Fruit fly (Drosophila melanogaster) whole organism, embryonic: ENCODE measurements around the gene Prp18.
A peak's percentile ranks its signal among the peaks of the same experiment; 100 is the strongest.

Source experiments
- Bdp1 ChIP-seq: fragments of 200-800 bp; sonication (Bioruptor generic); optimal IDR thresholded peaks from 3 replicates; lab custom pipeline; 2016; ENCODE audit warnings: missing biosample characterization, missing genetic modification characterization
- Blimp-1 ChIP-seq: fragments of 200-800 bp; sonication (Bioruptor generic); optimal IDR thresholded peaks from 3 replicates; lab custom pipeline; 2018; ENCODE audit warnings: missing biosample characterization, missing genetic modification characterization, mild to moderate bottlenecking, moderate library complexity, missing genetic modification reagents
- CG10274 ChIP-seq: fragments of 200-800 bp; sonication (Bioruptor generic); optimal IDR thresholded peaks from 3 replicates; lab custom pipeline; 2017; ENCODE audit warnings: missing biosample characterization, mild to moderate bottlenecking, missing genetic modification characterization
- CG10654 ChIP-seq: fragments of 200-800 bp; sonication (Bioruptor generic); optimal IDR thresholded peaks from 2 replicates; lab custom pipeline; 2016; ENCODE audit warnings: missing biosample characterization, missing genetic modification characterization
- CG12219 ChIP-seq: fragments of 200-800 bp; sonication (Bioruptor generic); optimal IDR thresholded peaks from 3 replicates; lab custom pipeline; 2018; ENCODE audit warnings: missing biosample characterization, mild to moderate bottlenecking, missing genetic modification characterization
- CG16779 ChIP-seq: fragments of 200-800 bp; sonication (Bioruptor generic); IDR thresholded peaks from 2 replicates; pipeline ENCODE4 v1.3.6; 2022; ENCODE audit warnings: missing biosample characterization, missing genetic modification characterization
- CG18619 ChIP-seq: fragments of 200-800 bp; sonication (Bioruptor generic); optimal IDR thresholded peaks from 3 replicates; lab custom pipeline; 2017; ENCODE audit warnings: missing biosample characterization, mild to moderate bottlenecking, missing genetic modification characterization
- CG3163 ChIP-seq: fragments of 200-800 bp; sonication (Bioruptor generic); optimal IDR thresholded peaks from 3 replicates; lab custom pipeline; 2016; ENCODE audit warnings: missing biosample characterization, missing genetic modification characterization
- CG3281 ChIP-seq: fragments of 200-800 bp; sonication (Bioruptor generic); optimal IDR thresholded peaks from 3 replicates; lab custom pipeline; 2017; ENCODE audit warnings: missing biosample characterization, mild to moderate bottlenecking, missing genetic modification characterization
- CG34422 ChIP-seq: fragments of 200-800 bp; sonication (Bioruptor generic); IDR thresholded peaks from 3 replicates; pipeline ENCODE4 v1.3.6; 2022; ENCODE audit warnings: missing biosample characterization, missing genetic modification characterization
- CG43689 ChIP-seq: fragments of 200-800 bp; sonication (Bioruptor generic); IDR thresholded peaks from 2 replicates; pipeline ENCODE4 v1.3.6; 2022; ENCODE audit warnings: missing biosample characterization, missing genetic modification characterization
- CG8388 ChIP-seq: fragments of 200-800 bp; sonication (Bioruptor generic); optimal IDR thresholded peaks from 2 replicates; lab custom pipeline; 2019; ENCODE audit warnings: missing biosample characterization, mild to moderate bottlenecking, missing genetic modification characterization, moderate library complexity
- CG9437 ChIP-seq: fragments of 200-800 bp; sonication (Bioruptor generic); optimal IDR thresholded peaks from 2 replicates; lab custom pipeline; 2018; ENCODE audit warnings: missing biosample characterization, mild to moderate bottlenecking, missing genetic modification characterization
- CTCF ChIP-seq: fragments of 200-800 bp; sonication (Bioruptor generic); optimal IDR thresholded peaks from 2 replicates; lab custom pipeline; 2017; ENCODE audit warnings: missing biosample characterization, mild to moderate bottlenecking, missing genetic modification characterization, moderate library complexity
- CoRest ChIP-seq: fragments of 200-800 bp; sonication (Bioruptor generic); optimal IDR thresholded peaks from 3 replicates; lab custom pipeline; 2018; ENCODE audit warnings: missing biosample characterization, mild to moderate bottlenecking, missing genetic modification characterization, moderate library complexity
- MESR4 ChIP-seq: fragments of 200-800 bp; sonication (Bioruptor generic); optimal IDR thresholded peaks from 2 replicates; lab custom pipeline; 2018; ENCODE audit warnings: missing biosample characterization, mild to moderate bottlenecking, missing genetic modification characterization, moderate library complexity
- Mad ChIP-seq: fragments of 200-800 bp; sonication (Bioruptor generic); optimal IDR thresholded peaks from 2 replicates; lab custom pipeline; 2016; ENCODE audit warnings: missing biosample characterization, missing genetic modification characterization
- Mes4 ChIP-seq: fragments of 200-800 bp; sonication (Bioruptor generic); optimal IDR thresholded peaks from 2 replicates; lab custom pipeline; 2016; ENCODE audit warnings: missing biosample characterization, missing genetic modification characterization
- NC2α ChIP-seq: fragments of 200-800 bp; sonication (Bioruptor generic); optimal IDR thresholded peaks from 2 replicates; lab custom pipeline; 2016; ENCODE audit warnings: missing biosample characterization, missing genetic modification characterization
- NfI ChIP-seq: fragments of 200-800 bp; sonication (Bioruptor generic); optimal IDR thresholded peaks from 3 replicates; lab custom pipeline; 2018; ENCODE audit warnings: missing biosample characterization, mild to moderate bottlenecking, missing genetic modification characterization, moderate library complexity
- PHDP ChIP-seq: fragments of 200-800 bp; sonication (Bioruptor generic); optimal IDR thresholded peaks from 3 replicates; lab custom pipeline; 2018; ENCODE audit warnings: missing biosample characterization, mild to moderate bottlenecking, missing genetic modification characterization, moderate library complexity
- Sox102F ChIP-seq: fragments of 200-800 bp; sonication (Bioruptor generic); optimal IDR thresholded peaks from 2 replicates; lab custom pipeline; 2018; ENCODE audit warnings: missing biosample characterization, mild to moderate bottlenecking, missing genetic modification characterization, moderate library complexity
- Spps ChIP-seq: fragments of 200-800 bp; sonication (Bioruptor generic); optimal IDR thresholded peaks from 2 replicates; lab custom pipeline; 2018; ENCODE audit warnings: missing biosample characterization, mild to moderate bottlenecking, missing genetic modification characterization
- ab ChIP-seq: fragments of 200-800 bp; sonication (Bioruptor generic); optimal IDR thresholded peaks from 2 replicates; lab custom pipeline; 2016; ENCODE audit warnings: missing biosample characterization, missing genetic modification characterization
- al ChIP-seq: fragments of 200-800 bp; sonication (Bioruptor generic); IDR thresholded peaks from 2 replicates; pipeline ENCODE4 v1.3.6; 2022; ENCODE audit warnings: missing biosample characterization, missing genetic modification characterization
- amos ChIP-seq: fragments of 200-800 bp; sonication (Bioruptor generic); IDR thresholded peaks from 2 replicates; pipeline ENCODE4 v1.3.6; 2022; ENCODE audit warnings: missing biosample characterization, missing genetic modification characterization; ENCODE audit not compliant: partially characterized antibody
- bbx ChIP-seq: fragments of 200-800 bp; sonication (Bioruptor generic); IDR thresholded peaks from 2 replicates; pipeline ENCODE4 v1.3.6; 2022; ENCODE audit warnings: missing biosample characterization, missing genetic modification characterization; ENCODE audit not compliant: partially characterized antibody
- btn ChIP-seq: fragments of 200-800 bp; sonication (Bioruptor generic); optimal IDR thresholded peaks from 2 replicates; lab custom pipeline; 2016; ENCODE audit warnings: missing biosample characterization, missing genetic modification characterization
- cg ChIP-seq: fragments of 200-800 bp; sonication (Bioruptor generic); optimal IDR thresholded peaks from 3 replicates; lab custom pipeline; 2019; ENCODE audit warnings: missing biosample characterization, mild to moderate bottlenecking, missing genetic modification characterization, moderate library complexity
- ci ChIP-seq: fragments of 200-800 bp; sonication (Bioruptor generic); IDR thresholded peaks from 3 replicates; pipeline ENCODE4 v1.3.6; 2022; ENCODE audit warnings: missing biosample characterization, missing genetic modification characterization
- fd3F ChIP-seq: fragments of 200-800 bp; sonication (Bioruptor generic); optimal IDR thresholded peaks from 2 replicates; lab custom pipeline; 2018; ENCODE audit warnings: missing biosample characterization, mild to moderate bottlenecking, missing genetic modification characterization, moderate library complexity
- gce ChIP-seq: fragments of 200-800 bp; sonication (Bioruptor generic); IDR thresholded peaks from 3 replicates; pipeline ENCODE4 v1.3.6; 2022; ENCODE audit warnings: missing biosample characterization, missing genetic modification characterization
- grn ChIP-seq: fragments of 200-800 bp; sonication (Bioruptor generic); optimal IDR thresholded peaks from 3 replicates; lab custom pipeline; 2017; ENCODE audit warnings: missing biosample characterization, missing genetic modification characterization
- her ChIP-seq: fragments of 200-800 bp; sonication (Bioruptor generic); optimal IDR thresholded peaks from 2 replicates; lab custom pipeline; 2016; ENCODE audit warnings: missing biosample characterization, missing genetic modification characterization
- hth ChIP-seq: fragments of >200 bp; optimal IDR thresholded peaks from 2 replicates; lab custom pipeline; 2017; ENCODE audit warnings: inconsistent platforms
- insv ChIP-seq, 2 experiments: fragments of 200-800 bp; sonication (Bioruptor generic); optimal IDR thresholded peaks; 3 replicates each; lab custom pipeline; 2016 to 2018; ENCODE audit warnings: missing biosample characterization in 2 of 2, missing genetic modification characterization in 2 of 2
- klu ChIP-seq: fragments of 200-800 bp; sonication (Bioruptor generic); IDR thresholded peaks from 2 replicates; pipeline ENCODE4 v1.3.6; 2022; ENCODE audit warnings: missing biosample characterization, missing genetic modification characterization
- nerfin-2 ChIP-seq: fragments of 200-800 bp; sonication (Bioruptor generic); IDR thresholded peaks from 2 replicates; pipeline ENCODE4 v1.3.6; 2022; ENCODE audit warnings: missing biosample characterization, missing genetic modification characterization; ENCODE audit not compliant: partially characterized antibody
- oc ChIP-seq: fragments of 200-800 bp; sonication (Bioruptor generic); optimal IDR thresholded peaks from 2 replicates; lab custom pipeline; 2018; ENCODE audit warnings: missing biosample characterization, mild to moderate bottlenecking, missing genetic modification characterization, moderate library complexity
- onecut ChIP-seq: fragments of 200-800 bp; sonication (Bioruptor generic); IDR thresholded peaks from 2 replicates; pipeline ENCODE4 v1.3.6; 2022; ENCODE audit warnings: missing biosample characterization, missing genetic modification characterization
- pho ChIP-seq: fragments of 200-800 bp; sonication (Bioruptor generic); optimal IDR thresholded peaks from 2 replicates; lab custom pipeline; 2016; ENCODE audit warnings: missing biosample characterization, missing genetic modification characterization
- phol ChIP-seq: fragments of 200-800 bp; sonication (Bioruptor generic); optimal IDR thresholded peaks from 3 replicates; lab custom pipeline; 2018; ENCODE audit warnings: missing biosample characterization, mild to moderate bottlenecking, missing genetic modification characterization, moderate library complexity
- sens-2 ChIP-seq: fragments of 200-800 bp; sonication (Bioruptor generic); IDR thresholded peaks from 2 replicates; pipeline ENCODE4 v1.3.6; 2022; ENCODE audit warnings: missing biosample characterization, missing genetic modification characterization
- stwl ChIP-seq: fragments of 200-800 bp; sonication (Bioruptor generic); optimal IDR thresholded peaks from 3 replicates; lab custom pipeline; 2018; ENCODE audit warnings: missing biosample characterization, mild to moderate bottlenecking, missing genetic modification characterization, moderate library complexity
- tll ChIP-seq, 2 experiments: fragments of 200-800 bp in 1 of 2; fragments of >200 bp in 1 of 2; sonication (Bioruptor generic) in 1 of 2; optimal IDR thresholded peaks; 2 replicates each; lab custom pipeline; 2017 to 2019; ENCODE audit warnings: missing biosample characterization in 2 of 2, missing genetic modification characterization in 2 of 2, mild to moderate bottlenecking in 1 of 2, moderate library complexity in 1 of 2
- unc-4 ChIP-seq: fragments of 200-800 bp; sonication (Bioruptor generic); IDR thresholded peaks from 2 replicates; pipeline ENCODE4 v1.3.6; 2022; ENCODE audit warnings: missing biosample characterization, missing genetic modification characterization; ENCODE audit not compliant: partially characterized antibody

Gene Prp18

DNA sequence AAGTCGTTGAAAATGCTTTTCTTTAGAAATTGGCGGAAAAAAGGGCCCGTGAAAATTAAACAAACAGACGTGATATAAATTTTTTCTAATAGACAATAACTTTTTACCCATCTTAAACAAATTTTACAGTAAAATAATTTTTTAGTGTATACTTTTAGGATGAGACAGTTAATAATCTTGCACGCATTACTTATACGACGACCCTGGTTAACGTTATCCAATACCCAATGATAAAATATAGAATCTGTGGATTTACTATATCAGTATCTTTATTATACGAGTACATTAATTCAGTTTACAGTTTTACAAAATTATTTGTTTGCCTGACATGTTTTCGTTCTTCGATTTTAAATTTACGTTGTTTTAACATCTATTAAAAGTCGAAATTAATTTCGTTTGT is 13.6 kb upstream of the Prp18 start (continued):
- TF ChIP-seq unc-4: no peak
- TF ChIP-seq amos (GFP tag; lab: Robert Waterston, UW): peak; percentile 26; the same call in 1 of the 2 replicates
- TF ChIP-seq CG18619 (GFP tag; lab: Kevin White, UChicago): no peak
- peak; percentile 41 for TF ChIP-seq CTCF (GFP tag; lab: Kevin White, UChicago)
- peak; percentile 96 for TF ChIP-seq CG9437
- no peak for TF ChIP-seq Bdp1
- TF ChIP-seq tll (GFP tag; optimal IDR thresholded peaks at IDR 0.05; lab: Kevin White, UChicago): no peak
- TF ChIP-seq CG3281 (GFP tag; lab: Kevin White, UChicago): peak; percentile 80
- TF ChIP-seq phol (tag; lab: Kevin White, UChicago): no peak
- no peak for TF ChIP-seq nerfin-2 (GFP tag; lab: Robert Waterston, UW)
- no peak for TF ChIP-seq CoRest (tag; lab: Kevin White, UChicago)
- peak; percentile 72 for TF ChIP-seq stwl (tag; lab: Kevin White, UChicago)

dm6 chr3R:19040685-19041084 is 9.6 kb upstream of the Prp18 start:
- TF ChIP-seq CG43689 (no peak), al (GFP tag; lab: Robert Waterston, UW) (no peak), NfI (GFP tag; lab: Kevin White, UChicago) (no peak), ab (no peak), CG16779 (GFP tag; lab: Robert Waterston, UW) (no peak), fd3F (GFP tag; lab: Kevin White, UChicago) (no peak), NC2α (GFP tag; lab: Kevin White, UChicago) (no peak), klu (no peak), her (no peak), CG3163 (no peak), btn (no peak), Spps (no peak), grn (no peak)

DNA sequence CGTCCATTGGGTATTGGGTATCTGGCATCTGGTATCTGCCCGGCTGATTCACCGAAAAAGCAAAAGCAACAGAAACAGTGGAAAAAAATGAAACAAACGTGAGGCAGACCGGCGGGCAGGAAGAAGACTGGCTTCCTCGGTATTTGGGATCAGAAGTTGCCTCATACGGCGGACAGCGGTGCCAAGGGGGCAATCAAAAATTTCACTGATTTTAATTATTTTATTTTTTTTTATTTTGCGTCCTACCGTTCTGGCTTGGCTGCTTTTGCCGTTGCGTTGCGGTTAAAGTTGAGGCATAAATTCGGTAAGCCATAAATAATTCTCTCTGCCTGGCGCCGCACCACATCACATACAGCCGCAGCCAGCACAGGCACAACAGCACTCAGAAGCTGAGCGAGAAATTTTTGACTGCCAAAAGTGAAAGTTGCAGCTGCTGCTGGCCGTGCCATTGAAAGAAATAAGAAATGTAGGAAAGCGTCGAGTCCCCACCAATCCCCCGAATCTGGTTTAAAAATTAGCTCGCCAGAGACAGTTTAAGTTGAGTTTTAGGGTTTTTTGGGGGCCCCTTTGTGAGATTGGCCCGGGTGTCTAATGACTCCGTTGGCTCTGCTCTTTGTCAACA is 5.6 kb upstream of the Prp18 start:
- no peak for TF ChIP-seq cg
- TF ChIP-seq gce (GFP tag; lab: Robert Waterston, UW): 0 out of 3 replicates have a peak, but pooled peaks have one; percentile 11
- TF ChIP-seq Blimp-1 (GFP tag; lab: Kevin White, UChicago): peak; percentile 96
- TF ChIP-seq onecut (GFP tag; lab: Robert Waterston, UW): no peak

DNA sequence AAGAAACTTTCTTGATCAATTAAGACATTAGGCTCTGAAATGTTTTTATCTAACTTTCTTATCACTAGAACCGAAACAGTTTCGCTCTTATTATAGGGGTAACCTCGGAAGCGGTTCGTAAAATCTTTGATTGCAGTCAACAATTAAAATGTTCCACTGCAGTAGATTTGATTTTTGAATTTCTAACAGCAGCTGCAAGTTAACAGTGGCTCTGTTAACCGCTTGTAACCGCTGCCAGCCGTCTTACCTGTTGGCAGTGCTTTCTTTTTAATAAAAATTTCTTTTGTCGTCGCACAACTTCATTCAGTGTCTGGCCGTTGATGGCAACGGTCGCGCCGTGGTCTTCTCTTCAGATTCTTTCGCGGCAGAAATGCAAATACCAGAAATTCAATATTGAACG is 2.2 kb upstream of the Prp18 start, which contains the start of gene CG6026:
CG6026 (plus strand) TSS at position 301 of the 400 bp plus-strand sequence.
- 0 out of 3 replicates have a peak, but pooled peaks have one; percentile 26 for TF ChIP-seq ci (GFP tag; lab: Robert Waterston, UW)
- 0 out of 2 replicates have a peak, but pooled peaks have one; percentile 18 for TF ChIP-seq bbx
- no peak for TF ChIP-seq insv (GFP tag; optimal IDR thresholded peaks at IDR 0.05; lab: Kevin White, UChicago)
- peak; percentile 78 for TF ChIP-seq Blimp-1 (GFP tag; lab: Kevin White, UChicago)
- peak; percentile 3 for TF ChIP-seq oc (tag; lab: Kevin White, UChicago)

dm6 chr3R:19028758-19029157 is 2.3 kb downstream of the Prp18 start, which contains the start of the genes GatA and P5cr:
Gene GatA, minus strand, starts transcription at chr3R:19028857.
Gene P5cr, plus strand, starts transcription at chr3R:19028931.
- TF ChIP-seq Sox102F (GFP tag; lab: Kevin White, UChicago) (peak; percentile 74), MESR4 (GFP tag; lab: Kevin White, UChicago) (peak; percentile 63), hth (lab: Kevin White, UChicago) (no peak), NfI (GFP tag; lab: Kevin White, UChicago) (peak; percentile 90), CG12219 (GFP tag; lab: Kevin White, UChicago) (peak; percentile 64), Mes4 (GFP tag; lab: Kevin White, UChicago) (no peak), PHDP (tag; lab: Kevin White, UChicago) (peak; percentile 78), CG10654 (GFP tag; lab: Kevin White, UChicago) (peak; percentile 71), CG10274 (peak; percentile 19), CG8388 (GFP tag; lab: Kevin White, UChicago) (peak; percentile 32), pho (GFP tag; lab: Kevin White, UChicago) (peak; percentile 91), sens-2 (GFP tag; lab: Robert Waterston, UW) (0 out of 2 replicates have a peak, but pooled peaks have one; percentile 34), CG34422 (peak; percentile 77; the same call in 1 of the 3 replicates), Mad (GFP tag; lab: Kevin White, UChicago) (peak; percentile 78)
